Fruit fly (Drosophila melanogaster): Measurements from ENCODE around the gene Rh4.
A peak's percentile ranks its signal among the peaks of the same experiment; 100 is the strongest.

The Rh4 gene

dm6 chr3L:16806823-16807325, 55.4 kb downstream of the Rh4 start:
- TF ChIP-seq fru (GFP tag; optimal IDR thresholded peaks at IDR 0.05) (peak; percentile 45), Hr83 (GFP tag; optimal IDR thresholded peaks at IDR 0.05; ENCODE audit: poor library complexity, severe bottlenecking) (peak; percentile 6), Dif (GFP tag; optimal IDR thresholded peaks at IDR 0.05; ENCODE audit: partially characterized antibody) (no peak), Sp1 (GFP tag; optimal IDR thresholded peaks at IDR 0.05) (peak; percentile 86), woc (GFP tag; optimal IDR thresholded peaks at IDR 0.05) (peak; percentile 17), Vsx2 (GFP tag; optimal IDR thresholded peaks at IDR 0.05; ENCODE audit: partially characterized antibody) (no peak), usp (GFP tag; optimal IDR thresholded peaks at IDR 0.05) (no peak), Mio (GFP tag; optimal IDR thresholded peaks at IDR 0.05) (no peak), sage (GFP tag; optimal IDR thresholded peaks at IDR 0.05) (no peak), jim (GFP tag; optimal IDR thresholded peaks at IDR 0.05) (no peak), CrebA (GFP tag; optimal IDR thresholded peaks at IDR 0.05; ENCODE audit: borderline replicate concordance) (no peak), dsf (GFP tag; optimal IDR thresholded peaks at IDR 0.05; ENCODE audit: borderline replicate concordance) (no peak), Hnf4 (GFP tag; optimal IDR thresholded peaks at IDR 0.05) (peak; percentile 19), Abd-B (GFP tag; optimal IDR thresholded peaks at IDR 0.05) (no peak), Rel (GFP tag; optimal IDR thresholded peaks at IDR 0.05) (no peak), Rel (tag; optimal IDR thresholded peaks at IDR 0.05) (peak; percentile 21), HLH106 (tag; optimal IDR thresholded peaks at IDR 0.05) (peak; percentile 80), N (GFP tag; optimal IDR thresholded peaks at IDR 0.05) (no peak), psq (GFP tag; optimal IDR thresholded peaks at IDR 0.05) (peak; percentile 73), sv (GFP tag; optimal IDR thresholded peaks at IDR 0.05) (no peak), Myc (optimal IDR thresholded peaks at IDR 0.05) (no peak), Hr78 (GFP tag; optimal IDR thresholded peaks at IDR 0.05) (no peak), rgr (GFP tag; optimal IDR thresholded peaks at IDR 0.05) (peak; percentile 66), dl (GFP tag; optimal IDR thresholded peaks at IDR 0.05; ENCODE audit: insufficient read depth in 1 of 2, partially characterized antibody in 2 of 2) (no peak), tai (GFP tag; optimal IDR thresholded peaks at IDR 0.05) (no peak), dmrt93B (GFP tag; optimal IDR thresholded peaks at IDR 0.05) (peak; percentile 76), Dfd (GFP tag; optimal IDR thresholded peaks at IDR 0.05) (peak; percentile 47), OdsH (GFP tag; optimal IDR thresholded peaks at IDR 0.05) (peak; percentile 56), pan (optimal IDR thresholded peaks at IDR 0.05) (no peak), GATAd (GFP tag; optimal IDR thresholded peaks at IDR 0.05) (no peak), h (GFP tag; optimal IDR thresholded peaks at IDR 0.05) (peak; percentile 50), brk (GFP tag; optimal IDR thresholded peaks at IDR 0.05) (peak; percentile 22), br (GFP tag; optimal IDR thresholded peaks at IDR 0.05) (peak; percentile 31), lola (GFP tag; optimal IDR thresholded peaks at IDR 0.05) (no peak), CG9705 (GFP tag; optimal IDR thresholded peaks at IDR 0.05) (no peak), Jra (GFP tag; optimal IDR thresholded peaks at IDR 0.05) (no peak), foxo (GFP tag; optimal IDR thresholded peaks at IDR 0.05) (peak in 1 of 2 experiments; percentile 81), ey (GFP tag; optimal IDR thresholded peaks at IDR 0.05) (peak; percentile 27), CG32264 (GFP tag; optimal IDR thresholded peaks at IDR 0.05) (no peak)

DNA sequence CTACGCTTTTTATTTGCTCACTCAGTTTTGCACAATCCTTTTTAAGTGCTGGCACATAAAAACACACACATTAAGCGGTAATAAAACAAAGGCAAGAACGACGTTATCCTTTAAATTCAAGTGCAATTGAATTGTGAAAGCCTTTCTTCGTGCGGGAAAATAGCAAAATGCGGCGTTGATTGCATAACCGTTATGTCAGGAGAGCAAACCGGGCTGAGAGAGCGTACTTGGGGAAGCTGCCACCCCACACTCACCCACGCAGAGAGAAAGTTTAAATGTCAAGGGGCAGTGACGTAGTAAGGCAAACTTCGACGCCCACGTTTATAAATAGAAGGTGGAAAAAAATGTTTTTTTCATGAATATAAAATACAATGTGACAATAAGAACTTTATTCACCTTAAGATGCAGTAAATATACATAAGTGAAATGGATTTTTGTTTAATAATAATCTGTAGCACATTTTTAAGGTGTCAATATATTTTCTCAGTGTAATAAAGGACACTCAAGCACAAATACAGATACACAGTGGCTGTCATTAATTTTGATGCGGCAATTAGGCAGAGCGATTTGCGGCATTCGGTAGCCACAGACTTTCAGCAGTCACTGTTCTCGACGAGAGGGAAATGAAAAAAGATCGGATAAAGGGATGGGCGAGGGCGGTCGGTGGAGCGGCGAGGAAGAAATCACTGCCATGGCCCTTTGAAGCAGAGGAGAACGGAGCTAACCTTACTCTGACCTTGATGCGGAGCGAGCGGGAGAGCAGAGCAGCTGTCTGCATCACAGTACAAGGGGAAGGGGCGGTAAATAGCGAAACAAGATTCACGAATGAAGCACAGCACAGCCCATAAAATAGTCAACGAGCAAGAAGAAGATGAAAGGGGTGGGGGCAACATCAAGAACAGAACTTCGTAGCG, 56.3 kb downstream of the Rh4 start:
- TF ChIP-seq dmrt93B (GFP tag; optimal IDR thresholded peaks at IDR 0.05) = no peak
- no peak for TF ChIP-seq Dif (GFP tag; optimal IDR thresholded peaks at IDR 0.05; ENCODE audit: partially characterized antibody)
- no peak for TF ChIP-seq Vsx2 (GFP tag; optimal IDR thresholded peaks at IDR 0.05; ENCODE audit: partially characterized antibody)
- no peak for TF ChIP-seq GATAd (GFP tag; optimal IDR thresholded peaks at IDR 0.05)
- TF ChIP-seq Hr78 (GFP tag; optimal IDR thresholded peaks at IDR 0.05) = no peak
- no peak for TF ChIP-seq sage (GFP tag; optimal IDR thresholded peaks at IDR 0.05)
- TF ChIP-seq foxo (GFP tag; optimal IDR thresholded peaks at IDR 0.05) = peak in 1 of 2 experiments; percentile 29
- no peak for TF ChIP-seq ey (GFP tag; optimal IDR thresholded peaks at IDR 0.05)
- TF ChIP-seq Abd-B (GFP tag; optimal IDR thresholded peaks at IDR 0.05) = no peak
- TF ChIP-seq N (GFP tag; optimal IDR thresholded peaks at IDR 0.05) = no peak
- TF ChIP-seq sv (GFP tag; optimal IDR thresholded peaks at IDR 0.05) = no peak
- no peak for TF ChIP-seq Mio (GFP tag; optimal IDR thresholded peaks at IDR 0.05)
- TF ChIP-seq jim (GFP tag; optimal IDR thresholded peaks at IDR 0.05) = no peak
- no peak for TF ChIP-seq Rel (GFP tag; optimal IDR thresholded peaks at IDR 0.05)
- no peak for TF ChIP-seq Rel (tag; optimal IDR thresholded peaks at IDR 0.05)
- TF ChIP-seq fru (GFP tag; optimal IDR thresholded peaks at IDR 0.05) = peak; percentile 58
- peak; percentile 49 for TF ChIP-seq h (GFP tag; optimal IDR thresholded peaks at IDR 0.05)
- TF ChIP-seq rgr (GFP tag; optimal IDR thresholded peaks at IDR 0.05) = peak; percentile 37
- peak; percentile 24 for TF ChIP-seq br (GFP tag; optimal IDR thresholded peaks at IDR 0.05)
- no peak for TF ChIP-seq pan (optimal IDR thresholded peaks at IDR 0.05)
- no peak for TF ChIP-seq Jra (GFP tag; optimal IDR thresholded peaks at IDR 0.05)
- no peak for TF ChIP-seq CG9705 (GFP tag; optimal IDR thresholded peaks at IDR 0.05)
- TF ChIP-seq dsf (GFP tag; optimal IDR thresholded peaks at IDR 0.05; ENCODE audit: borderline replicate concordance) = no peak
- peak; percentile 44 for TF ChIP-seq OdsH (GFP tag; optimal IDR thresholded peaks at IDR 0.05)
- TF ChIP-seq tai (GFP tag; optimal IDR thresholded peaks at IDR 0.05) = peak; percentile 6
- no peak for TF ChIP-seq psq (GFP tag; optimal IDR thresholded peaks at IDR 0.05)
- TF ChIP-seq brk (GFP tag; optimal IDR thresholded peaks at IDR 0.05) = no peak
- no peak for TF ChIP-seq CrebA (GFP tag; optimal IDR thresholded peaks at IDR 0.05; ENCODE audit: borderline replicate concordance)
- no peak for TF ChIP-seq Sp1 (GFP tag; optimal IDR thresholded peaks at IDR 0.05)
- no peak for TF ChIP-seq usp (GFP tag; optimal IDR thresholded peaks at IDR 0.05)
- peak; percentile 14 for TF ChIP-seq woc (GFP tag; optimal IDR thresholded peaks at IDR 0.05)
- no peak for TF ChIP-seq Hr83 (GFP tag; optimal IDR thresholded peaks at IDR 0.05; ENCODE audit: poor library complexity, severe bottlenecking)
- peak; percentile 9 for TF ChIP-seq CG32264 (GFP tag; optimal IDR thresholded peaks at IDR 0.05)
- TF ChIP-seq Myc (optimal IDR thresholded peaks at IDR 0.05) = no peak
- TF ChIP-seq dl (GFP tag; optimal IDR thresholded peaks at IDR 0.05; ENCODE audit: insufficient read depth in 1 of 2, partially characterized antibody in 2 of 2) = no peak
- no peak for TF ChIP-seq lola (GFP tag; optimal IDR thresholded peaks at IDR 0.05)
- TF ChIP-seq Hnf4 (GFP tag; optimal IDR thresholded peaks at IDR 0.05) = peak; percentile 20
- TF ChIP-seq HLH106 (tag; optimal IDR thresholded peaks at IDR 0.05) = peak; percentile 23
- TF ChIP-seq Dfd (GFP tag; optimal IDR thresholded peaks at IDR 0.05) = no peak

Measured in whole organism, wandering third instar larva.